Worm (Caenorhabditis elegans): Measurements from ENCODE around the gene nhr-159.

The nhr-159 gene

DNA sequence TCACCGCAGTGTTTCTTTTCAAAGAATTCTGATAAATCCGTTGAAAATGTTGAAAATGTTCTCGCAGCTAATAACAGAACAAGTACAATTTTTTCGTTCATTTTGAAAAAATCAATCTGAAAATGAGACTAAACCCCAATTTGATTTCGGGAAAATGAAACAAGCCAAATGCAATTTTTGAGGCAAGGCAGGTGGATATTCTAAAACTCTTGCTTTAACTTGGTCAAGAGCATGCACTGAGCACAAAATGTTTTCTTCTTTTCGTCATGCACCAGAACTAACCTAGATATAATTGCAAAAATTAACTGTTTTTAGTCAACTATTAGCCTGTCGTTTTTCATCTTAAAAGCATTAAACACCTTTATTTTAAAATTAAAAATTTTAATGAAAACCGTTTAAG lies 22.0 kb upstream of the nhr-159 start, which contains the start of gene irld-22:
irld-22 (minus strand) TSS at position 101 of the 400 bp plus-strand sequence.
- TF ChIP-seq ceh-6 (GFP tag; optimal IDR thresholded peaks at IDR 0.05) = no peak
- no peak for TF ChIP-seq gmeb-2 (tag; optimal IDR thresholded peaks at IDR 0.05)
- TF ChIP-seq ceh-2 (tag; optimal IDR thresholded peaks at IDR 0.05) = no peak

DNA sequence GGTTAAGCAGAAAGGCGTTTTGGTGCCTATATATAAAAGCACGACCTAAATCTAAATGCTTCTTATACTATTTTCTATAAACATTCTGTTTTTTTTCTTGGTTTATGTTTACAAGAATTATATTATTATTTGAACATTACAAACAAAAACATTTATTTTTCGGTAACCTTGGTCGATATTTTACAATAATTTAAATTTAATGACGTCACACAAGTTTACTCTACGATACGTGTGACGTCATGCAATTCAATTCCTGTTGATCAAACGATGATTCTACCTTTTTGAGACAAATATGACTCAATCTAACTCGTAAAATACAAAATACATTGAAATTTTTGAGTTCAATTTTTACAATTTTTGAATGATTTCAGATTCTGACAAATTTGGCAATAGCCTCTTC lies 17.9 kb upstream of the nhr-159 start:
- TF ChIP-seq ceh-2 (tag; optimal IDR thresholded peaks at IDR 0.05) (no peak), ceh-31 (tag; optimal IDR thresholded peaks at IDR 0.05) (no peak), elt-4 (tag; optimal IDR thresholded peaks at IDR 0.05) (no peak), hlh-15 (tag; optimal IDR thresholded peaks at IDR 0.05) (no peak), fkh-10 (GFP tag; optimal IDR thresholded peaks at IDR 0.05) (no peak), rnt-1 (tag; optimal IDR thresholded peaks at IDR 0.05) (no peak), ceh-19 (GFP tag; optimal IDR thresholded peaks at IDR 0.05) (no peak), ceh-48 (tag; optimal IDR thresholded peaks at IDR 0.05) (no peak), pqm-1 (tag; optimal IDR thresholded peaks at IDR 0.05) (no peak)

DNA sequence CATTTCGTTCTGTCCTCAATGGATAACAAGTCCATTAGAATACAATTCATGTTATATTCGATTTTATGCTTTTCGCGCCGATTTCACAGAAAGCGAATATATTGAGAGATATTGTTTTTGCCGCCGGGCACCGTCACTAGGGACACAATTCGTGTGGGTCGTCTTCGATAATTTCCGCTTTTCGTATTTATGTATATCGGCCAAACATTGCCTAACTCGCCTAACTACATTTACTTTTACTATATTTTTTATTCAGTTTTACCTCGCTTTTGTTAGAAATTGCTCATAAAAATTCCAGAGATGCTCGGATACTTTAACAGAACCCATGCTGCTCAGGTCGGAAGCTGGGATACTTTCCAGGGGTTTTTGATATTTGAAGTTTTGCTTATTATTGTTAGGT lies 16.5 kb upstream of the nhr-159 start, which contains the start of gene sre-9:
sre-9 (plus strand) TSS at position 301 of the 400 bp plus-strand sequence.
- TF ChIP-seq T23F11.4 (GFP tag; optimal IDR thresholded peaks at IDR 0.05) (no peak), lim-6 (tag; optimal IDR thresholded peaks at IDR 0.05) (no peak), odd-2 (tag; optimal IDR thresholded peaks at IDR 0.05) (no peak), eyg-1 (tag; optimal IDR thresholded peaks at IDR 0.05) (no peak), nhr-11 (tag; optimal IDR thresholded peaks at IDR 0.05) (no peak), ceh-31 (tag; optimal IDR thresholded peaks at IDR 0.05) (no peak)

DNA sequence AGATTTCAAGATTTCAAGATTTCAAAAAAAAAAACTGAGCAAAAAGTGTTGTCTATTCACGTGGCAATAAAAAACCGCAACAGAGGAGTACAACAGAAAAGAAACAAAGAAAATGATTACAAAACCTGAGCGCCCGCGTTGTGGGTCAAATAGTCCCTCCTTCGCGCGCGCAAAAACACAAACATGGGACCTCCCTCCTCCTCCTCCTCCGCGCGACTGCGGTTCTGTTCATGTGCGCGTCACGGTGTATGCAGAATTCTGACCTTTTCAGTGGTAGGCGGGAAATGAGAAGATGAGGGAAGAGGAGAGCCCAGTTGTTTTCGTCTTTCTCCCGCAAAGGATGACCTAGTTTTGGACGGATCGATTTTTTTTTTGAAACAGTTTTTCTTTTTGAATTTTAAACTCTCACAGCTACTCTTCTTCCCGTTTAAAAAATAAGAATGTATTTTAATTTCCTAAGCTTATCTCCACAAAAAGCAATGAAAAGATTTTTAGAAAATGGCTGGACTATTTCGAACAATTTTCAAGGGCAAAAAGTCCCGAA lies 14.3 kb upstream of the nhr-159 start, which contains the start of gene C17E7.4:
C17E7.4 (plus strand) TSS at position 494 of the 544 bp plus-strand sequence.
- TF ChIP-seq unc-86 (tag; optimal IDR thresholded peaks at IDR 0.05) (no peak), mec-3 (tag; optimal IDR thresholded peaks at IDR 0.05; ENCODE audit: borderline replicate concordance) (no peak), pha-4 (tag; optimal IDR thresholded peaks at IDR 0.05) (no peak)

DNA sequence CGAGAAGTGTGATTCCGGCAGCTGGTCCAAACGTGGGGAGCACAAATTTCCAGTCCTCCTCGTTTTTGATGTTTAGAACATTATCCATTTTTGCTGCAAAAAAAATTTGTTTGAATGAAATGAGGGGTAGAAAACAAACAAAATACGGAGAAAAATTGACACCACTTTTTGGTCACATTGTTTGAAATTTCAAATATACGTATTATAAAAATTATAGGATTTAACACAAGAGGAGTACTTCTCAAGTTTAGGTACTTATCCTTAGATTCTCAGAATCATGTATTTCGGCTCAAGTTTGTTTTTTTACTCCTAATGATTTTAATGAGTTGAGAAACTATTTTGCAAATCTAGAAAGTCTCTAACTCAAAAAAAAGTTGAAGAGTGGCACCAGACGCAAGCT lies 13.8 kb upstream of the nhr-159 start, which contains the start of gene C17E7.12:
C17E7.12 (minus strand) TSS at position 101 of the 400 bp plus-strand sequence.
- TF ChIP-seq pat-9 (tag; optimal IDR thresholded peaks at IDR 0.05) = no peak
- TF ChIP-seq ceh-34 (tag; optimal IDR thresholded peaks at IDR 0.05) = no peak
- TF ChIP-seq F13H6.1 (tag; optimal IDR thresholded peaks at IDR 0.05) = no peak
- TF ChIP-seq ceh-22 (tag; optimal IDR thresholded peaks at IDR 0.05) = no peak
- no peak for TF ChIP-seq ceh-45 (GFP tag; IDR thresholded peaks at IDR 0.05)
- no peak for TF ChIP-seq ttx-3 (tag; optimal IDR thresholded peaks at IDR 0.05)
- no peak for TF ChIP-seq nfya-1 (tag; optimal IDR thresholded peaks at IDR 0.05)
- TF ChIP-seq K09A11.1 (tag; optimal IDR thresholded peaks at IDR 0.05; ENCODE audit: insufficient read depth) = no peak
- no peak for TF ChIP-seq ceh-48 (tag; optimal IDR thresholded peaks at IDR 0.05)
- no peak for TF ChIP-seq ztf-16 (tag; optimal IDR thresholded peaks at IDR 0.05)
- no peak for TF ChIP-seq ceh-24 (tag; optimal IDR thresholded peaks at IDR 0.05)
- no peak for TF ChIP-seq nhr-232 (tag; optimal IDR thresholded peaks at IDR 0.05)
- no peak for TF ChIP-seq ets-4 (tag; optimal IDR thresholded peaks at IDR 0.05)
- no peak for TF ChIP-seq unc-42 (tag; optimal IDR thresholded peaks at IDR 0.05)
- no peak for TF ChIP-seq pag-3 (tag; optimal IDR thresholded peaks at IDR 0.05; ENCODE audit: borderline replicate concordance)

DNA sequence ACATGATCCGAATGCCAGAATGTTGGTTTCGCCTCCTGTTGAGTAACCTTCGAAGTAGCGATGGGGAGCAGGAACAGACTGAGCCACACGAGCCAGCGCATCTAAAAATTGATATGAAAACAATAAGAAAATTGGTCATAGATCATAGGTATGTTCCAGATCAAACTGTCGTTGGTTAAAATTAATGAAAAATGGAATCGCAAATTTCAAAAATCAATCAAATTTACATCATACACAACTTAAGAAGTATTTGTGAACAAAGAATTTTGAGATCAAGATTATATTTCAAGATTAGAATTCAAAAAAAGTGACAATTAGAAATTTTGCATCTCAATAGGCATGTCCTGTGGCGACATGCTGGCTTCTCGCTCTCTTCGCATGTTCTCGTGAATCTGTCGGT lies 12.6 kb upstream of the nhr-159 start, which contains the start of gene C17E7.9:
C17E7.9 (minus strand) TSS at position 101 of the 400 bp plus-strand sequence.
- TF ChIP-seq syd-9 (tag; optimal IDR thresholded peaks at IDR 0.05) (no peak), ceh-2 (tag; optimal IDR thresholded peaks at IDR 0.05) (no peak), elt-4 (tag; optimal IDR thresholded peaks at IDR 0.05) (no peak), ceh-30 (tag; optimal IDR thresholded peaks at IDR 0.05) (no peak), hlh-15 (tag; optimal IDR thresholded peaks at IDR 0.05) (no peak), pros-1 (tag; optimal IDR thresholded peaks at IDR 0.05) (no peak), pag-3 (tag; optimal IDR thresholded peaks at IDR 0.05; ENCODE audit: borderline replicate concordance) (no peak), ceh-14 (tag; optimal IDR thresholded peaks at IDR 0.05) (no peak), nhr-232 (tag; optimal IDR thresholded peaks at IDR 0.05) (no peak), dve-1 (tag; optimal IDR thresholded peaks at IDR 0.05) (no peak), lim-6 (tag; optimal IDR thresholded peaks at IDR 0.05) (no peak), zip-5 (tag; optimal IDR thresholded peaks at IDR 0.05) (no peak), madf-2 (tag; optimal IDR thresholded peaks at IDR 0.05) (no peak)

Measured in whole organism, late embryonic.